Fruit fly (Drosophila melanogaster) S2 (cell line): ENCODE data around the gene CG32213.

ENCODE experiments used
- CG8478 ChIP-seq: fragments of >200 bp; optimal IDR thresholded peaks from 2 replicates; lab custom pipeline; 2018
- CTCF ChIP-seq, 2 experiments: fragments of >200 bp; optimal IDR thresholded peaks; 2 replicates each; lab custom pipeline; 2018

dm6 chr3L:19525736-19526135, 50.1 kb downstream of the CG32213 start:
- no peak for TF ChIP-seq CTCF (optimal IDR thresholded peaks at IDR 0.05; lab: Kevin White, UChicago)
- no peak for TF ChIP-seq CG8478 (lab: Kevin White, UChicago)
